Worm (Caenorhabditis elegans) whole organism, L2 larva: ENCODE data around the gene clec-136.

ENCODE experiments used
- aly-2 ChIP-seq: fragments of 150-350 bp; optimal IDR thresholded peaks from 2 replicates; lab custom pipeline; 2014; ENCODE audit warnings: missing biosample characterization, missing genetic modification characterization
- egl-27 ChIP-seq: sonication (generic microtip); optimal IDR thresholded peaks from 3 replicates; lab custom pipeline; 2017; ENCODE audit warnings: missing biosample characterization, missing genetic modification reagents, missing genetic modification characterization
- gmeb-1 ChIP-seq: fragments of 150-350 bp; optimal IDR thresholded peaks from 2 replicates; lab custom pipeline; 2014; ENCODE audit warnings: missing biosample characterization, missing genetic modification characterization
- nhr-10 ChIP-seq: sonication (generic microtip); optimal IDR thresholded peaks from 2 replicates; lab custom pipeline; 2017; ENCODE audit warnings: missing biosample characterization, missing genetic modification characterization
- nhr-6 ChIP-seq: fragments of 150-350 bp; optimal IDR thresholded peaks from 2 replicates; lab custom pipeline; 2014; ENCODE audit warnings: missing biosample characterization, missing genetic modification characterization
- unc-62 ChIP-seq: fragments of 150-350 bp; optimal IDR thresholded peaks from 2 replicates; lab custom pipeline; 2014; ENCODE audit warnings: missing biosample characterization, missing genetic modification reagents, missing genetic modification characterization
- ztf-11 ChIP-seq: sonication (generic microtip); optimal IDR thresholded peaks from 2 replicates; lab custom pipeline; 2017; ENCODE audit warnings: missing biosample characterization, missing genetic modification characterization

- TF ChIP-seq nhr-10 (tag; lab: Kevin White, UChicago) (no peak), egl-27 (no peak), unc-62 (GFP tag; lab: Kevin White, UChicago) (no peak), nhr-6 (tag; lab: Kevin White, UChicago) (no peak), gmeb-1 (no peak), aly-2 (tag; lab: Kevin White, UChicago) (no peak), ztf-11 (no peak)
Observed at ce11 chrII:4661278-4661677, 44.9 kb upstream of the clec-136 start, which contains the start of gene T05A7.13.
